Fruit fly (Drosophila melanogaster) whole organism, embryonic: ENCODE results near the gene pkaap.

Source experiments
- B-H1 ChIP-seq: fragments of 200-800 bp; sonication (Bioruptor generic); IDR thresholded peaks from 3 replicates; pipeline ENCODE4 v1.3.6; 2022; ENCODE audit warnings: missing biosample characterization, missing genetic modification characterization
- Bgb ChIP-seq: fragments of 200-800 bp; sonication (Bioruptor generic); IDR thresholded peaks from 2 replicates; pipeline ENCODE4 v1.3.6; 2022; ENCODE audit warnings: missing biosample characterization, missing genetic modification characterization; ENCODE audit not compliant: partially characterized antibody
- CG11247 ChIP-seq: fragments of 200-800 bp; sonication (Bioruptor generic); IDR thresholded peaks from 2 replicates; pipeline ENCODE4 v1.3.6; 2022; ENCODE audit warnings: missing biosample characterization, missing genetic modification characterization
- CG12155 ChIP-seq: fragments of 200-800 bp; sonication (Bioruptor generic); optimal IDR thresholded peaks from 3 replicates; lab custom pipeline; 2016; ENCODE audit warnings: missing biosample characterization, missing genetic modification characterization
- CG12769 ChIP-seq: fragments of 200-800 bp; sonication (Bioruptor generic); optimal IDR thresholded peaks from 2 replicates; lab custom pipeline; 2019; ENCODE audit warnings: missing biosample characterization, mild to moderate bottlenecking, missing genetic modification characterization, moderate library complexity
- CG15479 ChIP-seq: fragments of 200-800 bp; sonication (Bioruptor generic); optimal IDR thresholded peaks from 3 replicates; lab custom pipeline; 2019; ENCODE audit warnings: missing biosample characterization, mild to moderate bottlenecking, missing genetic modification characterization, moderate library complexity
- CG1603 ChIP-seq: fragments of 200-800 bp; sonication (Bioruptor generic); optimal IDR thresholded peaks from 2 replicates; lab custom pipeline; 2019; ENCODE audit warnings: missing biosample characterization, mild to moderate bottlenecking, missing genetic modification characterization, moderate library complexity
- CG16813 ChIP-seq: fragments of 200-800 bp; sonication (Bioruptor generic); IDR thresholded peaks from 3 replicates; pipeline ENCODE4 v1.3.6; 2022; ENCODE audit warnings: missing biosample characterization, missing genetic modification characterization; ENCODE audit not compliant: partially characterized antibody
- CG18599 ChIP-seq: fragments of 200-800 bp; sonication (Bioruptor generic); optimal IDR thresholded peaks from 3 replicates; lab custom pipeline; 2017; ENCODE audit warnings: missing biosample characterization, missing genetic modification characterization, mild to moderate bottlenecking, moderate library complexity, missing genetic modification reagents
- CG2199 ChIP-seq: fragments of 200-800 bp; sonication (Bioruptor generic); IDR thresholded peaks from 3 replicates; pipeline ENCODE4 v1.3.6; 2022; ENCODE audit warnings: missing biosample characterization, missing genetic modification characterization
- CG2678 ChIP-seq: fragments of 200-800 bp; sonication (Bioruptor generic); optimal IDR thresholded peaks from 3 replicates; lab custom pipeline; 2019; ENCODE audit warnings: missing biosample characterization, mild to moderate bottlenecking, missing genetic modification characterization, moderate library complexity
- CG7357 ChIP-seq: fragments of 200-800 bp; sonication (Bioruptor generic); IDR thresholded peaks from 3 replicates; pipeline ENCODE4 v1.3.6; 2022; ENCODE audit warnings: missing biosample characterization, missing genetic modification characterization
- CG7839 ChIP-seq: fragments of 200-800 bp; sonication (Bioruptor generic); optimal IDR thresholded peaks from 3 replicates; lab custom pipeline; 2018; ENCODE audit warnings: missing biosample characterization, mild to moderate bottlenecking, missing genetic modification characterization, moderate library complexity
- CG7987 ChIP-seq: fragments of 200-800 bp; sonication (Bioruptor generic); optimal IDR thresholded peaks from 2 replicates; lab custom pipeline; 2018; ENCODE audit warnings: missing biosample characterization, mild to moderate bottlenecking, missing genetic modification characterization, moderate library complexity
- CG8281 ChIP-seq: fragments of 200-800 bp; sonication (Bioruptor generic); optimal IDR thresholded peaks from 2 replicates; lab custom pipeline; 2018; ENCODE audit warnings: missing biosample characterization, mild to moderate bottlenecking, missing genetic modification characterization, moderate library complexity
- CHES-1-like ChIP-seq: fragments of 200-800 bp; sonication (Bioruptor generic); optimal IDR thresholded peaks from 2 replicates; lab custom pipeline; 2016; ENCODE audit warnings: missing biosample characterization, missing genetic modification characterization
- CoRest ChIP-seq: fragments of 200-800 bp; sonication (Bioruptor generic); optimal IDR thresholded peaks from 3 replicates; lab custom pipeline; 2018; ENCODE audit warnings: missing biosample characterization, mild to moderate bottlenecking, missing genetic modification characterization, moderate library complexity
- Deaf1 ChIP-seq: fragments of 200-800 bp; optimal IDR thresholded peaks from 3 replicates; lab custom pipeline; 2019; ENCODE audit warnings: missing biosample characterization, mild to moderate bottlenecking, missing genetic modification characterization, moderate library complexity
- Dek ChIP-seq: fragments of 200-800 bp; sonication (Bioruptor generic); optimal IDR thresholded peaks from 3 replicates; lab custom pipeline; 2019; ENCODE audit warnings: missing biosample characterization, mild to moderate bottlenecking, missing genetic modification characterization, moderate library complexity
- Doc2 ChIP-seq: fragments of 200-800 bp; sonication (Bioruptor generic); IDR thresholded peaks from 2 replicates; pipeline ENCODE4 v1.3.6; 2022; ENCODE audit warnings: missing biosample characterization, missing genetic modification characterization
- Dref ChIP-seq: fragments of 200-800 bp; sonication (Bioruptor generic); IDR thresholded peaks from 2 replicates; pipeline ENCODE4 v1.3.6; 2022; ENCODE audit warnings: missing biosample characterization, missing genetic modification characterization
- E2f1 ChIP-seq: fragments of 200-800 bp; sonication (Bioruptor generic); IDR thresholded peaks from 2 replicates; pipeline ENCODE4 v1.3.6; 2022; ENCODE audit warnings: missing biosample characterization, missing genetic modification characterization
- Eip74EF ChIP-seq, 2 experiments: fragments of 200-800 bp in 1 of 2; fragments of >200 bp in 1 of 2; sonication (Bioruptor generic) in 1 of 2; optimal IDR thresholded peaks; 2 replicates each; lab custom pipeline; 2017 to 2019; ENCODE audit warnings: missing biosample characterization in 2 of 2, missing genetic modification characterization in 2 of 2, mild to moderate bottlenecking in 1 of 2, moderate library complexity in 1 of 2
- Lim3 ChIP-seq: fragments of 200-800 bp; sonication (Bioruptor generic); IDR thresholded peaks from 2 replicates; pipeline ENCODE4 v1.3.6; 2022; ENCODE audit warnings: missing biosample characterization, missing genetic modification characterization
- Mrtf ChIP-seq: fragments of 200-800 bp; sonication (Bioruptor generic); IDR thresholded peaks from 3 replicates; pipeline ENCODE4 v1.3.6; 2022; ENCODE audit warnings: missing biosample characterization, missing genetic modification characterization
- NC2α ChIP-seq: fragments of 200-800 bp; sonication (Bioruptor generic); optimal IDR thresholded peaks from 2 replicates; lab custom pipeline; 2016; ENCODE audit warnings: missing biosample characterization, missing genetic modification characterization
- Rfx ChIP-seq: fragments of 200-800 bp; sonication (Bioruptor generic); IDR thresholded peaks from 2 replicates; pipeline ENCODE4 v1.3.6; 2022; ENCODE audit warnings: missing biosample characterization, missing genetic modification characterization
- Scr ChIP-seq: fragments of 200-800 bp; sonication (Bioruptor generic); IDR thresholded peaks from 2 replicates; pipeline ENCODE4 v1.3.6; 2022; ENCODE audit warnings: missing biosample characterization, missing genetic modification characterization; ENCODE audit not compliant: partially characterized antibody
- al ChIP-seq: fragments of 200-800 bp; sonication (Bioruptor generic); IDR thresholded peaks from 2 replicates; pipeline ENCODE4 v1.3.6; 2022; ENCODE audit warnings: missing biosample characterization, missing genetic modification characterization
- br ChIP-seq: fragments of >200 bp; optimal IDR thresholded peaks from 2 replicates; lab custom pipeline; 2017
- btn ChIP-seq: fragments of 200-800 bp; sonication (Bioruptor generic); optimal IDR thresholded peaks from 2 replicates; lab custom pipeline; 2016; ENCODE audit warnings: missing biosample characterization, missing genetic modification characterization
- cg ChIP-seq: fragments of 200-800 bp; sonication (Bioruptor generic); optimal IDR thresholded peaks from 3 replicates; lab custom pipeline; 2019; ENCODE audit warnings: missing biosample characterization, mild to moderate bottlenecking, missing genetic modification characterization, moderate library complexity
- corto ChIP-seq: fragments of 200-800 bp; sonication (Bioruptor generic); optimal IDR thresholded peaks from 2 replicates; lab custom pipeline; 2016; ENCODE audit warnings: missing biosample characterization, mild to moderate bottlenecking, missing genetic modification characterization, moderate library complexity
- dati ChIP-seq: fragments of 200-800 bp; sonication (Bioruptor generic); IDR thresholded peaks from 2 replicates; pipeline ENCODE4 v1.3.6; 2022; ENCODE audit warnings: missing biosample characterization, missing genetic modification characterization
- ems ChIP-seq: fragments of 200-800 bp; sonication (Bioruptor generic); optimal IDR thresholded peaks from 3 replicates; lab custom pipeline; 2016; ENCODE audit warnings: missing biosample characterization, missing genetic modification characterization
- exex ChIP-seq: fragments of 200-800 bp; sonication (Bioruptor generic); optimal IDR thresholded peaks from 4 replicates; lab custom pipeline; 2018; ENCODE audit warnings: missing biosample characterization, mild to moderate bottlenecking, missing genetic modification characterization, moderate library complexity
- gem ChIP-seq: fragments of 200-800 bp; sonication (Bioruptor generic); optimal IDR thresholded peaks from 2 replicates; lab custom pipeline; 2019; ENCODE audit warnings: missing biosample characterization, mild to moderate bottlenecking, missing genetic modification characterization, moderate library complexity
- gro ChIP-seq: fragments of 200-800 bp; sonication (Bioruptor generic); optimal IDR thresholded peaks from 2 replicates; lab custom pipeline; 2016; ENCODE audit warnings: missing biosample characterization, missing genetic modification characterization
- gsb ChIP-seq: fragments of 200-800 bp; sonication (Bioruptor generic); IDR thresholded peaks from 2 replicates; pipeline ENCODE4 v1.3.6; 2022; ENCODE audit warnings: missing biosample characterization, missing genetic modification characterization
- gt ChIP-seq: fragments of 200-800 bp; sonication (Bioruptor generic); IDR thresholded peaks from 2 replicates; pipeline ENCODE4 v1.3.6; 2022; ENCODE audit warnings: missing biosample characterization, missing genetic modification characterization
- ham ChIP-seq: fragments of 200-800 bp; sonication (Bioruptor generic); IDR thresholded peaks from 2 replicates; pipeline ENCODE4 v1.3.6; 2022; ENCODE audit warnings: missing biosample characterization, missing genetic modification characterization
- kni ChIP-seq: fragments of 200-800 bp; sonication (Bioruptor generic); optimal IDR thresholded peaks from 3 replicates; lab custom pipeline; 2017; ENCODE audit warnings: mild to moderate bottlenecking, missing biosample characterization, missing genetic modification reagents, missing genetic modification characterization
- lab ChIP-seq: fragments of 200-800 bp; sonication (Bioruptor generic); optimal IDR thresholded peaks from 3 replicates; lab custom pipeline; 2017; ENCODE audit warnings: missing biosample characterization, missing genetic modification characterization, mild to moderate bottlenecking, moderate library complexity, missing genetic modification reagents
- maf-S ChIP-seq: fragments of 200-800 bp; sonication (Bioruptor generic); optimal IDR thresholded peaks from 2 replicates; lab custom pipeline; 2016; ENCODE audit warnings: missing biosample characterization, missing genetic modification characterization
- onecut ChIP-seq: fragments of 200-800 bp; sonication (Bioruptor generic); IDR thresholded peaks from 2 replicates; pipeline ENCODE4 v1.3.6; 2022; ENCODE audit warnings: missing biosample characterization, missing genetic modification characterization
- sd ChIP-seq: fragments of 200-800 bp; sonication (Bioruptor generic); optimal IDR thresholded peaks from 3 replicates; lab custom pipeline; 2018; ENCODE audit warnings: missing biosample characterization, mild to moderate bottlenecking, missing genetic modification characterization, moderate library complexity
- sob ChIP-seq: fragments of 200-800 bp; sonication (Bioruptor generic); IDR thresholded peaks from 2 replicates; pipeline ENCODE4 v1.3.6; 2022; ENCODE audit warnings: missing biosample characterization, missing genetic modification characterization
- tap ChIP-seq: fragments of 200-800 bp; optimal IDR thresholded peaks from 3 replicates; lab custom pipeline; 2019; ENCODE audit warnings: missing biosample characterization, mild to moderate bottlenecking, missing genetic modification characterization, moderate library complexity
- unc-4 ChIP-seq: fragments of 200-800 bp; sonication (Bioruptor generic); IDR thresholded peaks from 2 replicates; pipeline ENCODE4 v1.3.6; 2022; ENCODE audit warnings: missing biosample characterization, missing genetic modification characterization; ENCODE audit not compliant: partially characterized antibody
- usp ChIP-seq: fragments of >200 bp; optimal IDR thresholded peaks from 2 replicates; lab custom pipeline; 2017; ENCODE audit warnings: missing biosample characterization, missing genetic modification characterization

Gene pkaap

dm6 chr2L:16279774-16280252, 8.3 kb upstream of the pkaap start (continued):
- TF ChIP-seq CG2199 (GFP tag; lab: Robert Waterston, UW) (peak; percentile 90), E2f1 (GFP tag; lab: Robert Waterston, UW) (peak; percentile 59), lab (GFP tag; lab: Kevin White, UChicago) (peak; percentile 84), tap (tag; lab: Kevin White, UChicago) (peak; percentile 92), CG15479 (GFP tag; lab: Kevin White, UChicago) (no peak), CG8281 (tag; lab: Kevin White, UChicago) (peak; percentile 78), unc-4 (GFP tag; lab: Robert Waterston, UW) (no peak), CG12155 (GFP tag; lab: Kevin White, UChicago) (peak; percentile 83), Doc2 (GFP tag; lab: Robert Waterston, UW) (peak; percentile 56; the same call in 1 of the 2 replicates), usp (no peak), dati (GFP tag; lab: Robert Waterston, UW) (no peak), corto (no peak), Rfx (GFP tag; lab: Robert Waterston, UW) (peak; percentile 59), br (lab: Kevin White, UChicago) (no peak), sd (peak; percentile 73), CG18599 (GFP tag; lab: Kevin White, UChicago) (peak; percentile 85), Mrtf (peak; percentile 67; the same call in 1 of the 3 replicates), Deaf1 (tag; lab: Kevin White, UChicago) (peak; percentile 65), CG7839 (tag; lab: Kevin White, UChicago) (peak; percentile 94), gro (peak; percentile 20), gt (0 out of 2 replicates have a peak, but pooled peaks have one; percentile 46), CG7357 (GFP tag; lab: Robert Waterston, UW) (peak; percentile 70; the same call in 2 of the 3 replicates), exex (tag; lab: Kevin White, UChicago) (peak; percentile 41), CoRest (tag; lab: Kevin White, UChicago) (peak; percentile 95), gsb (GFP tag; lab: Robert Waterston, UW) (no peak), Dref (GFP tag; lab: Robert Waterston, UW) (no peak), ham (GFP tag; lab: Robert Waterston, UW) (no peak), Lim3 (GFP tag; lab: Robert Waterston, UW) (peak; percentile 55), Bgb (no peak), B-H1 (GFP tag; lab: Robert Waterston, UW) (peak; percentile 67), btn (peak; percentile 67), CG12769 (tag; lab: Kevin White, UChicago) (peak; percentile 73), CG1603 (tag; lab: Kevin White, UChicago) (peak; percentile 87), NC2α (GFP tag; lab: Kevin White, UChicago) (peak; percentile 72), CHES-1-like (GFP tag; lab: Kevin White, UChicago) (peak; percentile 77), sob (GFP tag; lab: Robert Waterston, UW) (peak; percentile 55; the same call in 1 of the 2 replicates), CG11247 (GFP tag; lab: Robert Waterston, UW) (no peak), CG7987 (GFP tag; lab: Kevin White, UChicago) (peak; percentile 74), Eip74EF (GFP tag; optimal IDR thresholded peaks at IDR 0.05; lab: Kevin White, UChicago) (peak in 1 of 2 experiments; percentile 95), Scr (no peak), ems (GFP tag; lab: Kevin White, UChicago) (peak; percentile 88), al (GFP tag; lab: Robert Waterston, UW) (no peak), Dek (tag; lab: Kevin White, UChicago) (peak; percentile 83), cg (GFP tag; lab: Kevin White, UChicago) (peak; percentile 66), gem (tag; lab: Kevin White, UChicago) (peak; percentile 97), CG16813 (no peak), maf-S (GFP tag; lab: Kevin White, UChicago) (peak; percentile 78), CG2678 (tag; lab: Kevin White, UChicago) (peak; percentile 95), onecut (GFP tag; lab: Robert Waterston, UW) (peak; percentile 62), kni (peak; percentile 80)
